In the genomic region with DNA sequence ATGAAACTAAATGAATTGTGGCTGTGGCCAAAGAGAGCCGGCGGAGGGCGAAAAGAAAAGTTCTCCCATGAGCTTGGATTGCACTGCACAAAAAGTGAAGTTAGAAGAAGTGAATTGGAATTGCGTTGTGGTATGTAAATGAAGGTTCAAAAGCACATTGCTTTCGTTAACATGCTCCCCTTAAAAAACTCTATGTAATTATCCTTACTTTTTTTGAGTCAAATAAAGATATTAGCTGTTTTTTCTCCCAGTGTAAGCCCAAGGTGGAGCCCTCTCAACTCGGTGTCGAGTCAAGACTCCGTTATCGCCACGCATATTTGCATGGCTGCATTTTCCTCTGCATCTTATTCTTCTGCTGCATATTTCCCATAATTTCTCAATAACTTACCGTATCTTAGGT, we compare ENCODE assay signal across 2 fruit fly cellular contexts.
A peak's percentile ranks its signal among the peaks of the same experiment; 100 is the strongest.
TF ChIP-seq lines count a peak whose summit lies in the region.

No protein-coding gene starts in this region.

TF ChIP-seq in whole organism, embryonic, 481 proteins besides CTCF, POLR2A, EP300 and RAD21 (continued from another document and continues in another):
- TF ChIP-seq CG9797 (GFP tag; optimal IDR thresholded peaks at IDR 0.05; lab: Kevin White, UChicago) (no peak), chif (GFP tag; optimal IDR thresholded peaks at IDR 0.05; lab: Kevin White, UChicago) (peak; percentile 64 to 68), CG7839 (tag; optimal IDR thresholded peaks at IDR 0.05; lab: Kevin White, UChicago) (peak; percentile 50), CG8089 (GFP tag; optimal IDR thresholded peaks at IDR 0.05; lab: Kevin White, UChicago) (peak; percentile 31), E2f1 (GFP tag; IDR thresholded peaks at IDR 0.05; lab: Robert Waterston, UW) (peak; percentile 67), CG1792 (GFP tag; optimal IDR thresholded peaks at IDR 0.05; lab: Kevin White, UChicago) (peak; percentile 4), CG10321 (GFP tag; IDR thresholded peaks at IDR 0.05; lab: Robert Waterston, UW) (no peak), CG4404 (GFP tag; IDR thresholded peaks at IDR 0.05; lab: Robert Waterston, UW) (peak; percentile 62), CG30403 (GFP tag; optimal IDR thresholded peaks at IDR 0.05; lab: Kevin White, UChicago) (peak; percentile 50), otp (GFP tag; IDR thresholded peaks at IDR 0.05; lab: Robert Waterston, UW) (peak; percentile 69; the same call in 2 of the 3 replicates), CG12942 (GFP tag; optimal IDR thresholded peaks at IDR 0.05; lab: Kevin White, UChicago) (peak; percentile 24), CG2875 (GFP tag; optimal IDR thresholded peaks at IDR 0.05; lab: Kevin White, UChicago) (no peak), Med (GFP tag; lab: Kevin White, UChicago) (peak; percentile 85), chinmo (GFP tag; IDR thresholded peaks at IDR 0.05; lab: Robert Waterston, UW; ENCODE audit: partially characterized antibody) (no peak), NC2β (GFP tag; optimal IDR thresholded peaks at IDR 0.05; lab: Kevin White, UChicago) (peak; percentile 5), CG6689 (GFP tag; IDR thresholded peaks at IDR 0.05; lab: Robert Waterston, UW) (peak; percentile 71), fru (optimal IDR thresholded peaks at IDR 0.05; lab: Kevin White, UChicago) (no peak), org-1 (GFP tag; optimal IDR thresholded peaks at IDR 0.05; lab: Kevin White, UChicago) (peak; percentile 17), twi (tag; optimal IDR thresholded peaks at IDR 0.05; lab: Kevin White, UChicago) (peak; percentile 20), Mrtf (GFP tag; IDR thresholded peaks at IDR 0.05; lab: Robert Waterston, UW) (peak; percentile 41; the same call in 1 of the 3 replicates), vvl (GFP tag; IDR thresholded peaks at IDR 0.05; lab: Robert Waterston, UW) (peak; percentile 72), ara (GFP tag; IDR thresholded peaks at IDR 0.05; lab: Robert Waterston, UW) (peak; percentile 82), CG12104 (GFP tag; optimal IDR thresholded peaks at IDR 0.05; lab: Kevin White, UChicago) (no peak), CG1832 (GFP tag; optimal IDR thresholded peaks at IDR 0.05; lab: Kevin White, UChicago) (no peak), rib (GFP tag; IDR thresholded peaks at IDR 0.05; lab: Robert Waterston, UW) (no peak), Lim3 (GFP tag; IDR thresholded peaks at IDR 0.05; lab: Robert Waterston, UW) (no peak), CG33213 (GFP tag; optimal IDR thresholded peaks at IDR 0.05; lab: Kevin White, UChicago) (no peak), salm (tag; optimal IDR thresholded peaks at IDR 0.05; lab: Kevin White, UChicago) (no peak), Fer2 (tag; optimal IDR thresholded peaks at IDR 0.05; lab: Kevin White, UChicago) (no peak), nau (GFP tag; optimal IDR thresholded peaks at IDR 0.05; lab: Kevin White, UChicago) (no peak), CG18764 (GFP tag; optimal IDR thresholded peaks at IDR 0.05; lab: Kevin White, UChicago) (no peak), Hey (tag; optimal IDR thresholded peaks at IDR 0.05; lab: Kevin White, UChicago) (no peak), Jarid2 (GFP tag; optimal IDR thresholded peaks at IDR 0.05; lab: Kevin White, UChicago) (no peak), HmgZ (tag; optimal IDR thresholded peaks at IDR 0.05; lab: Kevin White, UChicago) (no peak), nerfin-2 (GFP tag; IDR thresholded peaks at IDR 0.05; lab: Robert Waterston, UW; ENCODE audit: partially characterized antibody) (no peak), wek (GFP tag; optimal IDR thresholded peaks at IDR 0.05; lab: Kevin White, UChicago) (no peak), insv (GFP tag; optimal IDR thresholded peaks at IDR 0.05; lab: Kevin White, UChicago) (no peak), CG2129 (GFP tag; IDR thresholded peaks at IDR 0.05; lab: Robert Waterston, UW; ENCODE audit: partially characterized antibody) (no peak), CG12155 (GFP tag; optimal IDR thresholded peaks at IDR 0.05; lab: Kevin White, UChicago) (no peak), danr (GFP tag; IDR thresholded peaks at IDR 0.05; lab: Robert Waterston, UW) (0 out of 2 replicates have a peak, but pooled peaks have one; percentile 46), CG3847 (GFP tag; IDR thresholded peaks at IDR 0.05; lab: Robert Waterston, UW) (peak; percentile 27; the same call in 1 of the 2 replicates), Ptx1 (GFP tag; IDR thresholded peaks at IDR 0.05; lab: Robert Waterston, UW) (peak; percentile 45), D (optimal IDR thresholded peaks at IDR 0.05; lab: Kevin White, UChicago) (no peak), D (GFP tag; optimal IDR thresholded peaks at IDR 0.05; lab: Kevin White, UChicago) (peak; percentile 61), CG17361 (GFP tag; IDR thresholded peaks at IDR 0.05; lab: Robert Waterston, UW) (peak; percentile 51), ac (GFP tag; optimal IDR thresholded peaks at IDR 0.05; lab: Kevin White, UChicago) (no peak), wdn (GFP tag; IDR thresholded peaks at IDR 0.05; lab: Robert Waterston, UW) (no peak), cad (GFP tag; optimal IDR thresholded peaks at IDR 0.05; lab: Kevin White, UChicago) (no peak), CG17186 (GFP tag; optimal IDR thresholded peaks at IDR 0.05; lab: Kevin White, UChicago) (no peak), gcm2 (GFP tag; optimal IDR thresholded peaks at IDR 0.05; lab: Kevin White, UChicago) (no peak), CG13424 (tag; optimal IDR thresholded peaks at IDR 0.05; lab: Kevin White, UChicago) (peak; percentile 46), CG32532 (GFP tag; IDR thresholded peaks at IDR 0.05; lab: Robert Waterston, UW) (peak; percentile 13; the same call in 1 of the 2 replicates), MESR4 (GFP tag; optimal IDR thresholded peaks at IDR 0.05; lab: Kevin White, UChicago) (no peak), schlank (tag; optimal IDR thresholded peaks at IDR 0.05; lab: Kevin White, UChicago) (no peak), CG2202 (tag; optimal IDR thresholded peaks at IDR 0.05; lab: Kevin White, UChicago) (peak; percentile 13), CG3407 (GFP tag; optimal IDR thresholded peaks at IDR 0.05; lab: Kevin White, UChicago) (peak; percentile 46), kah (GFP tag; optimal IDR thresholded peaks at IDR 0.05; lab: Kevin White, UChicago) (no peak), CkIIα-i1 (GFP tag; IDR thresholded peaks at IDR 0.05; lab: Robert Waterston, UW) (no peak), cwo (GFP tag; optimal IDR thresholded peaks at IDR 0.05; lab: Kevin White, UChicago) (no peak), tin (GFP tag; optimal IDR thresholded peaks at IDR 0.05; lab: Kevin White, UChicago) (peak; percentile 64), Ada2b (GFP tag; IDR thresholded peaks at IDR 0.05; lab: Robert Waterston, UW) (peak; percentile 60), CG9876 (GFP tag; optimal IDR thresholded peaks at IDR 0.05; lab: Kevin White, UChicago) (no peak), CG12236 (GFP tag; optimal IDR thresholded peaks at IDR 0.05; lab: Kevin White, UChicago) (no peak), dpn (GFP tag; optimal IDR thresholded peaks at IDR 0.05; lab: Kevin White, UChicago) (peak; percentile 32 to 66), CG11504 (tag; optimal IDR thresholded peaks at IDR 0.05; lab: Kevin White, UChicago) (peak; percentile 61)

TF ChIP-seq in whole organism, prepupa, 60 proteins besides CTCF, POLR2A, EP300 and RAD21 (continued from another document):
- TF ChIP-seq OdsH (GFP tag; optimal IDR thresholded peaks at IDR 0.05; lab: Kevin White, UChicago), result peak; percentile 71
- TF ChIP-seq Hr39 (GFP tag; optimal IDR thresholded peaks at IDR 0.05; lab: Kevin White, UChicago), result peak; percentile 60
- TF ChIP-seq esn (GFP tag; optimal IDR thresholded peaks at IDR 0.05; lab: Kevin White, UChicago), result peak; percentile 42
- TF ChIP-seq CG6808 (GFP tag; optimal IDR thresholded peaks at IDR 0.05; lab: Kevin White, UChicago), result peak; percentile 79
- peak; percentile 91 for TF ChIP-seq Eip78C (GFP tag; lab: Kevin White, UChicago)
- TF ChIP-seq CG16779 (tag; optimal IDR thresholded peaks at IDR 0.05; lab: Kevin White, UChicago), result peak; percentile 26
- TF ChIP-seq acj6 (GFP tag; optimal IDR thresholded peaks at IDR 0.05; lab: Kevin White, UChicago), result peak; percentile 72
- TF ChIP-seq cyc (GFP tag; optimal IDR thresholded peaks at IDR 0.05; lab: Kevin White, UChicago), result peak; percentile 44
- TF ChIP-seq CG34406 (GFP tag; optimal IDR thresholded peaks at IDR 0.05; lab: Kevin White, UChicago), result peak; percentile 42
- peak; percentile 48 for TF ChIP-seq CG8632 (GFP tag; optimal IDR thresholded peaks at IDR 0.05; lab: Kevin White, UChicago)
- TF ChIP-seq CG15336 (GFP tag; IDR thresholded peaks at IDR 0.05; lab: Robert Waterston, UW), result peak; percentile 68
- TF ChIP-seq Sox15 (GFP tag; optimal IDR thresholded peaks at IDR 0.05; lab: Kevin White, UChicago), result peak; percentile 37
- TF ChIP-seq Eip93F (GFP tag; optimal IDR thresholded peaks at IDR 0.05; lab: Kevin White, UChicago), result no peak
- peak; percentile 41 for TF ChIP-seq CG31627 (GFP tag; optimal IDR thresholded peaks at IDR 0.05; lab: Kevin White, UChicago)
- TF ChIP-seq CG11902 (GFP tag; optimal IDR thresholded peaks at IDR 0.05; lab: Kevin White, UChicago), result no peak
- peak; percentile 38 for TF ChIP-seq Smox (GFP tag; optimal IDR thresholded peaks at IDR 0.05; lab: Kevin White, UChicago)
- peak; percentile 72 for TF ChIP-seq CG3919 (GFP tag; optimal IDR thresholded peaks at IDR 0.05; lab: Kevin White, UChicago)
- peak; percentile 44 to 66 for TF ChIP-seq salr (GFP tag; optimal IDR thresholded peaks at IDR 0.05; lab: Kevin White, UChicago)
- TF ChIP-seq CG6792 (GFP tag; optimal IDR thresholded peaks at IDR 0.05; lab: Kevin White, UChicago), result peak; percentile 58
- TF ChIP-seq Ets21C (GFP tag; optimal IDR thresholded peaks at IDR 0.05; lab: Kevin White, UChicago), result peak; percentile 25
- no peak for TF ChIP-seq Hr38 (GFP tag; optimal IDR thresholded peaks at IDR 0.05; lab: Kevin White, UChicago)
- no peak for TF ChIP-seq dac (GFP tag; optimal IDR thresholded peaks at IDR 0.05; lab: Kevin White, UChicago)
- TF ChIP-seq CG6276 (GFP tag; optimal IDR thresholded peaks at IDR 0.05; lab: Kevin White, UChicago), result peak; percentile 29
- peak; percentile 59 for TF ChIP-seq Gug (GFP tag; IDR thresholded peaks at IDR 0.05; lab: Robert Waterston, UW)
- TF ChIP-seq CG6854 (GFP tag; optimal IDR thresholded peaks at IDR 0.05; lab: Kevin White, UChicago), result no peak
- TF ChIP-seq CG4318 (GFP tag; optimal IDR thresholded peaks at IDR 0.05; lab: Kevin White, UChicago), result peak; percentile 21
- peak; percentile 37 for TF ChIP-seq Lpt (GFP tag; optimal IDR thresholded peaks at IDR 0.05; lab: Kevin White, UChicago)
- TF ChIP-seq CG10669 (GFP tag; optimal IDR thresholded peaks at IDR 0.05; lab: Kevin White, UChicago), result peak; percentile 81
- peak; percentile 75 for TF ChIP-seq dsx (GFP tag; optimal IDR thresholded peaks at IDR 0.05; lab: Kevin White, UChicago; ENCODE audit: poor library complexity, severe bottlenecking)
- peak; percentile 75 for TF ChIP-seq spab (GFP tag; optimal IDR thresholded peaks at IDR 0.05; lab: Kevin White, UChicago)
- TF ChIP-seq Blimp-1 (GFP tag; optimal IDR thresholded peaks at IDR 0.05; lab: Kevin White, UChicago), result no peak
- TF ChIP-seq vri (GFP tag; optimal IDR thresholded peaks at IDR 0.05; lab: Kevin White, UChicago), result no peak
- peak; percentile 77 for TF ChIP-seq Ets96B (tag; optimal IDR thresholded peaks at IDR 0.05; lab: Kevin White, UChicago)
- TF ChIP-seq CG6163 (GFP tag; IDR thresholded peaks at IDR 0.05; lab: Robert Waterston, UW), result peak; percentile 85
- peak; percentile 62 for TF ChIP-seq CG9139 (GFP tag; optimal IDR thresholded peaks at IDR 0.05; lab: Kevin White, UChicago)
- peak; percentile 72 for TF ChIP-seq svp (GFP tag; lab: Kevin White, UChicago)
- peak; percentile 67 for TF ChIP-seq Sox14 (GFP tag; optimal IDR thresholded peaks at IDR 0.05; lab: Kevin White, UChicago)
- peak; percentile 34 for TF ChIP-seq lz (GFP tag; optimal IDR thresholded peaks at IDR 0.05; lab: Kevin White, UChicago)
